Worm (Caenorhabditis elegans) whole organism, mixed stage, embryonic: ENCODE measurements around the gene F13E9.5.

ENCODE experiments used
- blmp-1 ChIP-seq: fragments of 150-350 bp; optimal IDR thresholded peaks from 2 replicates; lab custom pipeline; 2014; ENCODE audit warnings: missing biosample characterization, missing genetic modification characterization
- ces-1 ChIP-seq: fragments of 150-350 bp; optimal IDR thresholded peaks from 2 replicates; lab custom pipeline; 2014; ENCODE audit warnings: missing biosample characterization, missing genetic modification reagents, missing genetic modification characterization
- elt-3 ChIP-seq: fragments of 150-350 bp; optimal IDR thresholded peaks from 2 replicates; lab custom pipeline; 2014; ENCODE audit warnings: missing biosample characterization, missing genetic modification characterization
- mab-5 ChIP-seq: fragments of 150-350 bp; optimal IDR thresholded peaks from 2 replicates; lab custom pipeline; 2014; ENCODE audit warnings: missing biosample characterization, missing genetic modification characterization
- unc-39 ChIP-seq: fragments of 150-350 bp; optimal IDR thresholded peaks from 2 replicates; lab custom pipeline; 2014; ENCODE audit warnings: missing biosample characterization, missing genetic modification characterization
- unc-62 ChIP-seq: fragments of 150-350 bp; optimal IDR thresholded peaks from 2 replicates; lab custom pipeline; 2014; ENCODE audit warnings: missing biosample characterization, missing genetic modification reagents, missing genetic modification characterization
- zip-8 ChIP-seq: fragments of 150-350 bp; optimal IDR thresholded peaks from 2 replicates; lab custom pipeline; 2014; ENCODE audit warnings: missing biosample characterization, missing genetic modification characterization
- ztf-11 ChIP-seq: fragments of 150-350 bp; optimal IDR thresholded peaks from 2 replicates; lab custom pipeline; 2014; ENCODE audit warnings: missing biosample characterization, missing genetic modification characterization

ce11 chrIV:10904282-10904681 lies 20.1 kb upstream of the F13E9.5 start, which contains the start of gene ZK596.3:
- TF ChIP-seq unc-62 (GFP tag; lab: Kevin White, UChicago), result no peak
- TF ChIP-seq ces-1 (GFP tag; lab: Kevin White, UChicago), result no peak
- TF ChIP-seq zip-8 (tag; lab: Kevin White, UChicago), result no peak
- no peak for TF ChIP-seq ztf-11 (tag; lab: Kevin White, UChicago)
- TF ChIP-seq elt-3 (tag; lab: Kevin White, UChicago), result no peak
- no peak for TF ChIP-seq unc-39
- no peak for TF ChIP-seq blmp-1
- no peak for TF ChIP-seq mab-5
